Fruit fly (Drosophila melanogaster) whole organism, prepupa: Measurements from ENCODE around the gene Shmt.
A peak's percentile ranks its signal among the peaks of the same experiment; 100 is the strongest.

Experiments
- Blimp-1 ChIP-seq: fragments of 200-800 bp; sonication (Bioruptor generic); optimal IDR thresholded peaks from 3 replicates; lab custom pipeline; 2017; ENCODE audit warnings: missing biosample characterization, missing genetic modification characterization, mild to moderate bottlenecking, moderate library complexity, missing genetic modification reagents
- CG10631 ChIP-seq: fragments of 200-800 bp; sonication (Bioruptor generic); optimal IDR thresholded peaks from 2 replicates; lab custom pipeline; 2016; ENCODE audit warnings: missing biosample characterization, missing genetic modification characterization
- CG10669 ChIP-seq: fragments of 200-800 bp; sonication (Bioruptor generic); optimal IDR thresholded peaks from 3 replicates; lab custom pipeline; 2018; ENCODE audit warnings: missing biosample characterization, mild to moderate bottlenecking, missing genetic modification characterization, moderate library complexity
- CG11294 ChIP-seq: fragments of 200-800 bp; sonication (Bioruptor generic); IDR thresholded peaks from 2 replicates; pipeline ENCODE4 v1.3.6; 2022; ENCODE audit warnings: missing biosample characterization, missing genetic modification characterization
- CG11902 ChIP-seq: fragments of 200-800 bp; sonication (Bioruptor generic); optimal IDR thresholded peaks from 3 replicates; lab custom pipeline; 2016; ENCODE audit warnings: missing biosample characterization, missing genetic modification characterization
- CG15336 ChIP-seq: fragments of 200-800 bp; sonication (Bioruptor generic); IDR thresholded peaks from 2 replicates; pipeline ENCODE4 v1.3.6; 2022; ENCODE audit warnings: missing biosample characterization, missing genetic modification characterization
- CG1621 ChIP-seq: fragments of 200-800 bp; sonication (Bioruptor generic); optimal IDR thresholded peaks from 3 replicates; lab custom pipeline; 2018; ENCODE audit warnings: missing biosample characterization, mild to moderate bottlenecking, missing genetic modification characterization
- CG3032 ChIP-seq: fragments of 200-800 bp; optimal IDR thresholded peaks from 2 replicates; lab custom pipeline; 2019; ENCODE audit warnings: missing biosample characterization, mild to moderate bottlenecking, missing genetic modification characterization, moderate library complexity
- CG31627 ChIP-seq: fragments of 200-800 bp; sonication (Bioruptor generic); optimal IDR thresholded peaks from 3 replicates; lab custom pipeline; 2016; ENCODE audit warnings: missing biosample characterization, missing genetic modification characterization
- CG32006 ChIP-seq: fragments of 200-800 bp; sonication (Bioruptor generic); optimal IDR thresholded peaks from 3 replicates; lab custom pipeline; 2017; ENCODE audit warnings: missing biosample characterization, mild to moderate bottlenecking, missing genetic modification characterization
- CG34406 ChIP-seq: fragments of 200-800 bp; sonication (Bioruptor generic); optimal IDR thresholded peaks from 3 replicates; lab custom pipeline; 2016; ENCODE audit warnings: missing biosample characterization, missing genetic modification characterization
- CG4318 ChIP-seq: fragments of 200-800 bp; sonication (Bioruptor generic); optimal IDR thresholded peaks from 3 replicates; lab custom pipeline; 2017; ENCODE audit warnings: missing biosample characterization, mild to moderate bottlenecking, missing genetic modification characterization
- CG6163 ChIP-seq: fragments of 200-800 bp; sonication (Bioruptor generic); IDR thresholded peaks from 3 replicates; pipeline ENCODE4 v1.3.6; 2022; ENCODE audit warnings: missing biosample characterization, missing genetic modification characterization
- CG6276 ChIP-seq: fragments of 200-800 bp; sonication (Bioruptor generic); optimal IDR thresholded peaks from 2 replicates; lab custom pipeline; 2017; ENCODE audit warnings: missing biosample characterization, mild to moderate bottlenecking, missing genetic modification characterization
- CG6808 ChIP-seq: fragments of 200-800 bp; sonication (Bioruptor generic); optimal IDR thresholded peaks from 3 replicates; lab custom pipeline; 2017; ENCODE audit warnings: missing biosample characterization, missing genetic modification characterization, mild to moderate bottlenecking, moderate library complexity, missing genetic modification reagents
- CG6854 ChIP-seq: fragments of 200-800 bp; sonication (Bioruptor generic); optimal IDR thresholded peaks from 2 replicates; lab custom pipeline; 2017; ENCODE audit warnings: missing biosample characterization, mild to moderate bottlenecking, missing genetic modification characterization
- CG8119 ChIP-seq: fragments of 200-800 bp; sonication (Bioruptor generic); IDR thresholded peaks from 3 replicates; pipeline ENCODE4 v1.3.6; 2022; ENCODE audit warnings: missing biosample characterization, missing genetic modification characterization
- CG8319 ChIP-seq: fragments of 200-800 bp; sonication (Bioruptor generic); optimal IDR thresholded peaks from 3 replicates; lab custom pipeline; 2016; ENCODE audit warnings: missing biosample characterization, missing genetic modification characterization
- CG8632 ChIP-seq: fragments of 200-800 bp; sonication (Bioruptor generic); optimal IDR thresholded peaks from 3 replicates; lab custom pipeline; 2016; ENCODE audit warnings: missing biosample characterization, missing genetic modification characterization
- CG9139 ChIP-seq: fragments of 200-800 bp; sonication (Bioruptor generic); optimal IDR thresholded peaks from 3 replicates; lab custom pipeline; 2017; ENCODE audit warnings: missing biosample characterization, mild to moderate bottlenecking, missing genetic modification characterization
- Eip75B ChIP-seq: fragments of 200-800 bp; sonication (Bioruptor generic); optimal IDR thresholded peaks from 3 replicates; lab custom pipeline; 2016; ENCODE audit warnings: missing biosample characterization, missing genetic modification characterization
- Eip78C ChIP-seq: fragments of 200-800 bp; sonication (Bioruptor generic); peaks from one replicate; lab custom pipeline; 2016; ENCODE audit warnings: missing biosample characterization, missing genetic modification characterization
- Eip93F ChIP-seq: fragments of 200-800 bp; sonication (Bioruptor generic); optimal IDR thresholded peaks from 2 replicates; lab custom pipeline; 2016; ENCODE audit warnings: missing biosample characterization, mild to moderate bottlenecking, missing genetic modification characterization
- Ets21C ChIP-seq: fragments of 200-800 bp; sonication (Bioruptor generic); optimal IDR thresholded peaks from 3 replicates; lab custom pipeline; 2016; ENCODE audit warnings: missing biosample characterization, missing genetic modification characterization
- Ets96B ChIP-seq: fragments of 200-800 bp; optimal IDR thresholded peaks from 2 replicates; lab custom pipeline; 2019; ENCODE audit warnings: missing biosample characterization, mild to moderate bottlenecking, missing genetic modification characterization, moderate library complexity
- Gug ChIP-seq: fragments of 200-800 bp; sonication (Bioruptor generic); IDR thresholded peaks from 2 replicates; pipeline ENCODE4 v1.3.6; 2022; ENCODE audit warnings: missing biosample characterization, missing genetic modification characterization
- Hr38 ChIP-seq: sonication (Bioruptor generic); optimal IDR thresholded peaks from 2 replicates; lab custom pipeline; 2016; ENCODE audit warnings: missing biosample characterization, missing genetic modification characterization
- Hr39 ChIP-seq: fragments of 200-800 bp; sonication (Bioruptor generic); optimal IDR thresholded peaks from 2 replicates; lab custom pipeline; 2016; ENCODE audit warnings: missing biosample characterization, missing genetic modification characterization
- Hr4 ChIP-seq: fragments of 200-800 bp; sonication (Bioruptor generic); optimal IDR thresholded peaks from 3 replicates; lab custom pipeline; 2016; ENCODE audit warnings: missing biosample characterization, missing genetic modification characterization
- Met ChIP-seq: fragments of 200-800 bp; sonication (Bioruptor generic); optimal IDR thresholded peaks from 3 replicates; lab custom pipeline; 2016; ENCODE audit warnings: missing biosample characterization, missing genetic modification characterization
- OdsH ChIP-seq: fragments of 200-800 bp; sonication (Bioruptor generic); optimal IDR thresholded peaks from 3 replicates; lab custom pipeline; 2016; ENCODE audit warnings: missing biosample characterization, missing genetic modification characterization
- Smox ChIP-seq: fragments of 200-800 bp; sonication (Bioruptor generic); optimal IDR thresholded peaks from 3 replicates; lab custom pipeline; 2016; ENCODE audit warnings: missing biosample characterization, missing genetic modification characterization
- Sox15 ChIP-seq: fragments of 200-800 bp; sonication (Bioruptor generic); optimal IDR thresholded peaks from 3 replicates; lab custom pipeline; 2016; ENCODE audit warnings: missing biosample characterization, missing genetic modification characterization
- achi ChIP-seq: fragments of 200-800 bp; sonication (Bioruptor generic); optimal IDR thresholded peaks from 3 replicates; lab custom pipeline; 2016; ENCODE audit warnings: missing biosample characterization, missing genetic modification characterization
- acj6 ChIP-seq: fragments of 200-800 bp; sonication (Bioruptor generic); optimal IDR thresholded peaks from 3 replicates; lab custom pipeline; 2016; ENCODE audit warnings: missing biosample characterization, missing genetic modification characterization
- cyc ChIP-seq: fragments of 200-800 bp; sonication (Bioruptor generic); optimal IDR thresholded peaks from 3 replicates; lab custom pipeline; 2016; ENCODE audit warnings: missing biosample characterization, missing genetic modification characterization
- dac ChIP-seq: fragments of 200-800 bp; sonication (Bioruptor generic); optimal IDR thresholded peaks from 2 replicates; lab custom pipeline; 2017; ENCODE audit warnings: missing biosample characterization, mild to moderate bottlenecking, missing genetic modification characterization
- dsx ChIP-seq: fragments of 200-800 bp; optimal IDR thresholded peaks from 3 replicates; lab custom pipeline; 2019; ENCODE audit warnings: missing biosample characterization, mild to moderate bottlenecking, missing genetic modification characterization, moderate library complexity; ENCODE audit not compliant: poor library complexity, severe bottlenecking
- eg ChIP-seq: fragments of 200-800 bp; sonication (Bioruptor generic); IDR thresholded peaks from 3 replicates; pipeline ENCODE4 v1.3.6; 2022; ENCODE audit warnings: missing biosample characterization, missing genetic modification characterization
- fd85E ChIP-seq: fragments of 200-800 bp; sonication (Bioruptor generic); optimal IDR thresholded peaks from 3 replicates; lab custom pipeline; 2016; ENCODE audit warnings: missing biosample characterization, missing genetic modification characterization
- fkh ChIP-seq: fragments of 200-800 bp; sonication (Bioruptor generic); optimal IDR thresholded peaks from 3 replicates; lab custom pipeline; 2017; ENCODE audit warnings: missing biosample characterization, mild to moderate bottlenecking, missing genetic modification characterization, moderate library complexity
- pdm3 ChIP-seq: fragments of 200-800 bp; sonication (Bioruptor generic); optimal IDR thresholded peaks from 3 replicates; lab custom pipeline; 2016; ENCODE audit warnings: missing biosample characterization, missing genetic modification characterization
- salr ChIP-seq, 2 experiments: fragments of 200-800 bp; sonication (Bioruptor generic); optimal IDR thresholded peaks; 3 replicates each; lab custom pipeline; 2016 to 2018; ENCODE audit warnings: missing biosample characterization in 2 of 2, missing genetic modification characterization in 2 of 2, mild to moderate bottlenecking in 1 of 2
- spab ChIP-seq: fragments of 200-800 bp; sonication (Bioruptor generic); optimal IDR thresholded peaks from 2 replicates; lab custom pipeline; 2017; ENCODE audit warnings: missing biosample characterization, mild to moderate bottlenecking, missing genetic modification characterization, missing genetic modification reagents
- ss ChIP-seq, 2 experiments: fragments of 200-800 bp; sonication (Bioruptor generic); optimal IDR thresholded peaks; 2 replicates in 1 of 2; 3 replicates in 1 of 2; lab custom pipeline; 2017 to 2018; ENCODE audit warnings: mild to moderate bottlenecking in 2 of 2, missing biosample characterization in 2 of 2, missing genetic modification characterization in 2 of 2, moderate library complexity in 1 of 2
- topi ChIP-seq: fragments of 200-800 bp; sonication (Bioruptor generic); optimal IDR thresholded peaks from 3 replicates; lab custom pipeline; 2016; ENCODE audit warnings: missing biosample characterization, missing genetic modification characterization

Gene Shmt

DNA sequence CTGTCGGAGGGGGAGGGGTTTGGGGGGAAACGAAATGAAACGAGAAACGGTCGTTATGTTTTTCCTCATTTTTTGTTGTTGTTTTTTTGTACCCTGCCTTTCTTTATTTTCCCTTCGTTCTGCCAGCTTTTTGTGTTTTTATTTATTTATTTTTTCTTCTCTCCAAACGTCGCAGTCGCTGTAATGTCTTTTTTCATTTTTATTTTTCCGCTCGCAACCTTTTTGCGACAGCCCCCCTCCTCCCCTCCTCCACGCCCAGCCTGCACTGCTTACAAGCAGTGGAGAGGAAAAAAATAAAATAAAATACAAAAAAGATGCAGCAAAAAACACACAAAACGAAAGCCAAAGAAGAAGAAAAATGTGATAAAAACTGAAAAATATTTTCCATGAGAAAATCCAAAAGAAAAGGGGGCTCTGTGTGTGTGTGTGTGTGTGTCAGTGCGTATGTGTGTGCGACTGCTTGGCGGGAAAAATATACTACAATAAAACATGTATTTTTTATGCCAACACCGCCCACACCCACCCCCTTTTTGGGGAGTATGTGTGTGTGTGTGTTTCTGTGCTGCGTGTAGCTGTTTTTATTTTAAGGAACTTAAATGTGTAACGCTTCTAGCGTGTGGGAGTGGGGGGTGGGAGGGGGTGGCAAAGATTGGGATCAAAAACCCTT lies 18.6 kb upstream of the Shmt start (continued):
- peak; percentile 78 for TF ChIP-seq spab
- peak; percentile 89 to 96 for TF ChIP-seq ss (GFP tag; optimal IDR thresholded peaks at IDR 0.05; lab: Kevin White, UChicago)
- TF ChIP-seq achi (GFP tag; lab: Kevin White, UChicago) = peak; percentile 55
- TF ChIP-seq acj6 (GFP tag; lab: Kevin White, UChicago) = peak; percentile 20
- TF ChIP-seq Eip93F (GFP tag; lab: Kevin White, UChicago) = no peak
- TF ChIP-seq CG6854 (GFP tag; lab: Kevin White, UChicago) = peak; percentile 70
- peak; percentile 46 for TF ChIP-seq OdsH
- peak; percentile 75 for TF ChIP-seq dsx (GFP tag; lab: Kevin White, UChicago)
- TF ChIP-seq Met (GFP tag; lab: Kevin White, UChicago) = peak; percentile 28
- peak; percentile 60 for TF ChIP-seq Eip78C (GFP tag; lab: Kevin White, UChicago)
- peak; percentile 84 for TF ChIP-seq CG32006
- TF ChIP-seq Smox (GFP tag; lab: Kevin White, UChicago) = no peak
- peak; percentile 95 for TF ChIP-seq dac (GFP tag; lab: Kevin White, UChicago)
- TF ChIP-seq CG8319 (GFP tag; lab: Kevin White, UChicago) = no peak
- no peak for TF ChIP-seq fkh (GFP tag; lab: Kevin White, UChicago)
- peak; percentile 67 for TF ChIP-seq CG15336
- TF ChIP-seq Hr4 (GFP tag; lab: Kevin White, UChicago) = peak; percentile 23
- TF ChIP-seq Sox15 (GFP tag; lab: Kevin White, UChicago) = no peak
- peak; percentile 73 to 74 for TF ChIP-seq salr (GFP tag; optimal IDR thresholded peaks at IDR 0.05; lab: Kevin White, UChicago)
- TF ChIP-seq CG9139 (GFP tag; lab: Kevin White, UChicago) = peak; percentile 89
- TF ChIP-seq CG6163 (GFP tag; lab: Robert Waterston, UW) = peak; percentile 85
- TF ChIP-seq CG11902 = no peak
- peak; percentile 90 for TF ChIP-seq CG6276 (GFP tag; lab: Kevin White, UChicago)
- TF ChIP-seq Eip75B (GFP tag; lab: Kevin White, UChicago) = peak; percentile 41
- TF ChIP-seq CG4318 = peak; percentile 50
- no peak for TF ChIP-seq topi
- TF ChIP-seq CG8119 (GFP tag; lab: Robert Waterston, UW) = peak; percentile 79
- no peak for TF ChIP-seq Hr38 (GFP tag; lab: Kevin White, UChicago)
- TF ChIP-seq cyc (GFP tag; lab: Kevin White, UChicago) = no peak
- peak; percentile 91 for TF ChIP-seq eg
- no peak for TF ChIP-seq CG11294 (GFP tag; lab: Robert Waterston, UW)
- peak; percentile 30 for TF ChIP-seq Blimp-1 (GFP tag; lab: Kevin White, UChicago)
- TF ChIP-seq CG8632 (GFP tag; lab: Kevin White, UChicago) = peak; percentile 47
- TF ChIP-seq CG6808 (GFP tag; lab: Kevin White, UChicago) = peak; percentile 89
- no peak for TF ChIP-seq Hr39 (GFP tag; lab: Kevin White, UChicago)
- peak; percentile 82 for TF ChIP-seq Ets96B (tag; lab: Kevin White, UChicago)
- peak; percentile 53 for TF ChIP-seq CG34406 (GFP tag; lab: Kevin White, UChicago)
- TF ChIP-seq, all 60 proteins: peak for 41

dm6 chrX:5932345-5932995 lies 15.9 kb upstream of the Shmt start:
- TF ChIP-seq ss (GFP tag; optimal IDR thresholded peaks at IDR 0.05; lab: Kevin White, UChicago) (peak; percentile 66 to 72), CG10631 (GFP tag; lab: Kevin White, UChicago) (peak; percentile 76), CG8319 (GFP tag; lab: Kevin White, UChicago) (peak; percentile 48), CG15336 (peak; percentile 90), CG3032 (tag; lab: Kevin White, UChicago) (peak; percentile 75), Ets21C (GFP tag; lab: Kevin White, UChicago) (peak; percentile 40), CG6808 (GFP tag; lab: Kevin White, UChicago) (peak; percentile 68), fkh (GFP tag; lab: Kevin White, UChicago) (no peak), CG1621 (tag; lab: Kevin White, UChicago) (peak; percentile 69), Sox15 (GFP tag; lab: Kevin White, UChicago) (peak; percentile 47), pdm3 (GFP tag; lab: Kevin White, UChicago) (peak; percentile 87), CG6276 (GFP tag; lab: Kevin White, UChicago) (peak; percentile 64), Gug (GFP tag; lab: Robert Waterston, UW) (peak; percentile 71), Blimp-1 (GFP tag; lab: Kevin White, UChicago) (no peak), CG10669 (GFP tag; lab: Kevin White, UChicago) (peak; percentile 75), CG31627 (GFP tag; lab: Kevin White, UChicago) (peak; percentile 69), fd85E (GFP tag; lab: Kevin White, UChicago) (peak; percentile 16), salr (GFP tag; optimal IDR thresholded peaks at IDR 0.05; lab: Kevin White, UChicago) (peak; percentile 56 to 80), spab (peak; percentile 50), OdsH (peak; percentile 78), topi (peak; percentile 76), Smox (GFP tag; lab: Kevin White, UChicago) (peak; percentile 66), CG32006 (peak; percentile 83), eg (peak; percentile 85)
